Fruit fly (Drosophila melanogaster): ENCODE results near the gene CG34241.

Gene CG34241

dm6 chr3L:12090184-12090897 is 37.4 kb upstream of the CG34241 start (continued):
- no peak for TF ChIP-seq CrebA (GFP tag; optimal IDR thresholded peaks at IDR 0.05; ENCODE audit: borderline replicate concordance)
- no peak for TF ChIP-seq Hr78 (GFP tag; optimal IDR thresholded peaks at IDR 0.05)
- TF ChIP-seq Rel (GFP tag; optimal IDR thresholded peaks at IDR 0.05) = no peak
- peak; percentile 89 for TF ChIP-seq Rel (tag; optimal IDR thresholded peaks at IDR 0.05)
- no peak for TF ChIP-seq CG9705 (GFP tag; optimal IDR thresholded peaks at IDR 0.05)
- peak; percentile 33 for TF ChIP-seq dmrt93B (GFP tag; optimal IDR thresholded peaks at IDR 0.05)
- no peak for TF ChIP-seq Jra (GFP tag; optimal IDR thresholded peaks at IDR 0.05)
- TF ChIP-seq tai (GFP tag; optimal IDR thresholded peaks at IDR 0.05) = no peak
- TF ChIP-seq jim (GFP tag; optimal IDR thresholded peaks at IDR 0.05) = no peak
- TF ChIP-seq dsf (GFP tag; optimal IDR thresholded peaks at IDR 0.05; ENCODE audit: borderline replicate concordance) = no peak
- no peak for TF ChIP-seq brk (GFP tag; optimal IDR thresholded peaks at IDR 0.05)
- peak; percentile 25 for TF ChIP-seq rgr (GFP tag; optimal IDR thresholded peaks at IDR 0.05)
- TF ChIP-seq h (GFP tag; optimal IDR thresholded peaks at IDR 0.05) = peak; percentile 25

- TF ChIP-seq ey (GFP tag; optimal IDR thresholded peaks at IDR 0.05) = no peak
- TF ChIP-seq Mio (GFP tag; optimal IDR thresholded peaks at IDR 0.05) = no peak
- no peak for TF ChIP-seq usp (GFP tag; optimal IDR thresholded peaks at IDR 0.05)
- TF ChIP-seq br (GFP tag; optimal IDR thresholded peaks at IDR 0.05) = no peak
- TF ChIP-seq fru (GFP tag; optimal IDR thresholded peaks at IDR 0.05) = no peak
- no peak for TF ChIP-seq h (GFP tag; optimal IDR thresholded peaks at IDR 0.05)
- no peak for TF ChIP-seq CG9705 (GFP tag; optimal IDR thresholded peaks at IDR 0.05)
- TF ChIP-seq Hr83 (GFP tag; optimal IDR thresholded peaks at IDR 0.05; ENCODE audit: poor library complexity, severe bottlenecking) = no peak
- TF ChIP-seq woc (GFP tag; optimal IDR thresholded peaks at IDR 0.05) = no peak
- no peak for TF ChIP-seq jim (GFP tag; optimal IDR thresholded peaks at IDR 0.05)
- TF ChIP-seq Hr78 (GFP tag; optimal IDR thresholded peaks at IDR 0.05) = no peak
- TF ChIP-seq pan (optimal IDR thresholded peaks at IDR 0.05) = no peak
- no peak for TF ChIP-seq Vsx2 (GFP tag; optimal IDR thresholded peaks at IDR 0.05; ENCODE audit: partially characterized antibody)
- no peak for TF ChIP-seq GATAd (GFP tag; optimal IDR thresholded peaks at IDR 0.05)
- TF ChIP-seq Abd-B (GFP tag; optimal IDR thresholded peaks at IDR 0.05) = no peak
- no peak for TF ChIP-seq dmrt93B (GFP tag; optimal IDR thresholded peaks at IDR 0.05)
- TF ChIP-seq rgr (GFP tag; optimal IDR thresholded peaks at IDR 0.05) = peak; percentile 7
- TF ChIP-seq Dfd (GFP tag; optimal IDR thresholded peaks at IDR 0.05) = no peak
- TF ChIP-seq lola (GFP tag; optimal IDR thresholded peaks at IDR 0.05) = no peak
- no peak for TF ChIP-seq Sp1 (GFP tag; optimal IDR thresholded peaks at IDR 0.05)
- TF ChIP-seq tai (GFP tag; optimal IDR thresholded peaks at IDR 0.05) = peak; percentile 39
- no peak for TF ChIP-seq OdsH (GFP tag; optimal IDR thresholded peaks at IDR 0.05)
- TF ChIP-seq dl (GFP tag; optimal IDR thresholded peaks at IDR 0.05; ENCODE audit: insufficient read depth in 1 of 2, partially characterized antibody in 2 of 2) = no peak
- no peak for TF ChIP-seq Rel (GFP tag; optimal IDR thresholded peaks at IDR 0.05)
- TF ChIP-seq Rel (tag; optimal IDR thresholded peaks at IDR 0.05) = peak; percentile 44
- TF ChIP-seq sage (GFP tag; optimal IDR thresholded peaks at IDR 0.05) = no peak
- peak in 1 of 2 experiments; percentile 13 for TF ChIP-seq foxo (GFP tag; optimal IDR thresholded peaks at IDR 0.05)
- peak; percentile 56 for TF ChIP-seq sv (GFP tag; optimal IDR thresholded peaks at IDR 0.05)
- no peak for TF ChIP-seq Hnf4 (GFP tag; optimal IDR thresholded peaks at IDR 0.05)
- TF ChIP-seq HLH106 (tag; optimal IDR thresholded peaks at IDR 0.05) = peak; percentile 38
- no peak for TF ChIP-seq CrebA (GFP tag; optimal IDR thresholded peaks at IDR 0.05; ENCODE audit: borderline replicate concordance)
- no peak for TF ChIP-seq Jra (GFP tag; optimal IDR thresholded peaks at IDR 0.05)
- TF ChIP-seq N (GFP tag; optimal IDR thresholded peaks at IDR 0.05) = no peak
- TF ChIP-seq CG32264 (GFP tag; optimal IDR thresholded peaks at IDR 0.05) = no peak
- no peak for TF ChIP-seq psq (GFP tag; optimal IDR thresholded peaks at IDR 0.05)
- TF ChIP-seq Myc (optimal IDR thresholded peaks at IDR 0.05) = no peak
- TF ChIP-seq Dif (GFP tag; optimal IDR thresholded peaks at IDR 0.05; ENCODE audit: partially characterized antibody) = no peak
Measured at dm6 chr3L:12090898-12091685, 36.7 kb upstream of the CG34241 start.

All from whole organism, wandering third instar larva.